Fruit fly (Drosophila melanogaster): ENCODE results near the gene Vps16A.

Vps16A gene

dm6 chr3R:9260421-9260973, 6.3 kb upstream of the Vps16A start, which contains the start of gene ATP6AP2 (continued):
- TF ChIP-seq MBD-R2 (GFP tag; IDR thresholded peaks at IDR 0.05) (peak; percentile 87), CG18476 (GFP tag; optimal IDR thresholded peaks at IDR 0.05) (no peak), CG17568 (GFP tag; optimal IDR thresholded peaks at IDR 0.05) (no peak), dm (GFP tag; optimal IDR thresholded peaks at IDR 0.05) (peak; percentile 32), CG4328 (GFP tag; optimal IDR thresholded peaks at IDR 0.05) (peak; percentile 47), Myb (GFP tag; optimal IDR thresholded peaks at IDR 0.05) (no peak), Oli (tag; optimal IDR thresholded peaks at IDR 0.05) (no peak), CG11723 (GFP tag; optimal IDR thresholded peaks at IDR 0.05) (no peak), ash1 (GFP tag; optimal IDR thresholded peaks at IDR 0.05) (no peak), CG34376 (GFP tag; optimal IDR thresholded peaks at IDR 0.05) (peak; percentile 54), CG17612 (GFP tag; IDR thresholded peaks at IDR 0.05) (no peak), CG18262 (tag; optimal IDR thresholded peaks at IDR 0.05) (no peak), mam (GFP tag; optimal IDR thresholded peaks at IDR 0.05) (peak; percentile 43), insv (GFP tag; optimal IDR thresholded peaks at IDR 0.05) (peak in 1 of 2 experiments; percentile 46), Hmr (GFP tag; optimal IDR thresholded peaks at IDR 0.05) (peak; percentile 71), CG2129 (GFP tag; IDR thresholded peaks at IDR 0.05; ENCODE audit: partially characterized antibody) (peak; percentile 51), CG42726 (GFP tag; IDR thresholded peaks at IDR 0.05; ENCODE audit: partially characterized antibody) (peak; percentile 39; the same call in 1 of the 2 replicates), grn (GFP tag; optimal IDR thresholded peaks at IDR 0.05) (no peak), sqz (GFP tag; optimal IDR thresholded peaks at IDR 0.05) (no peak), ERR (GFP tag; optimal IDR thresholded peaks at IDR 0.05) (no peak), Aef1 (GFP tag; IDR thresholded peaks at IDR 0.05) (peak; percentile 32; the same call in 1 of the 3 replicates), tna (GFP tag; IDR thresholded peaks at IDR 0.05; ENCODE audit: partially characterized antibody) (peak; percentile 51; the same call in 1 of the 2 replicates), CG7745 (tag; optimal IDR thresholded peaks at IDR 0.05) (no peak), lov (optimal IDR thresholded peaks at IDR 0.05) (no peak), lov (GFP tag; IDR thresholded peaks at IDR 0.05) (no peak), CG7357 (GFP tag; IDR thresholded peaks at IDR 0.05) (0 out of 3 replicates have a peak, but pooled peaks have one; percentile 7), CG3995 (GFP tag; optimal IDR thresholded peaks at IDR 0.05) (peak; percentile 49), toy (GFP tag; IDR thresholded peaks at IDR 0.05) (no peak), CG11247 (GFP tag; IDR thresholded peaks at IDR 0.05) (peak; percentile 67), wek (GFP tag; optimal IDR thresholded peaks at IDR 0.05) (no peak), CG2712 (tag; optimal IDR thresholded peaks at IDR 0.05) (peak; percentile 79), Ets65A (GFP tag) (peak; percentile 84), ranshi (GFP tag; IDR thresholded peaks at IDR 0.05) (no peak), dati (GFP tag; IDR thresholded peaks at IDR 0.05) (no peak), usp (GFP tag; optimal IDR thresholded peaks at IDR 0.05) (no peak), CG11398 (GFP tag; optimal IDR thresholded peaks at IDR 0.05) (no peak), CG13894 (tag; optimal IDR thresholded peaks at IDR 0.05) (peak; percentile 58), dmrt99B (tag; optimal IDR thresholded peaks at IDR 0.05) (no peak), sc (optimal IDR thresholded peaks at IDR 0.05) (no peak), sc (GFP tag; optimal IDR thresholded peaks at IDR 0.05) (no peak), CG1602 (GFP tag; optimal IDR thresholded peaks at IDR 0.05) (peak; percentile 32), nau (GFP tag; optimal IDR thresholded peaks at IDR 0.05) (no peak), CG14667 (GFP tag; IDR thresholded peaks at IDR 0.05) (no peak), Hey (tag; optimal IDR thresholded peaks at IDR 0.05) (no peak), fd96Cb (tag; optimal IDR thresholded peaks at IDR 0.05) (peak; percentile 6), CG13424 (tag; optimal IDR thresholded peaks at IDR 0.05) (peak; percentile 72), CG12744 (GFP tag; optimal IDR thresholded peaks at IDR 0.05) (no peak), CG15696 (tag; optimal IDR thresholded peaks at IDR 0.05) (peak; percentile 44), abd-A (tag; optimal IDR thresholded peaks at IDR 0.05) (no peak), ro (GFP tag; IDR thresholded peaks at IDR 0.05) (no peak), Eip74EF (GFP tag; optimal IDR thresholded peaks at IDR 0.05) (no peak)
